Fruit fly (Drosophila melanogaster) whole organism, embryonic: Measurements from ENCODE around the gene CG42536.
A peak's percentile ranks its signal among the peaks of the same experiment; 100 is the strongest.

Experiments
- C15 ChIP-seq: fragments of 200-800 bp; sonication (Bioruptor generic); IDR thresholded peaks from 3 replicates; pipeline ENCODE4 v1.3.6; 2022; ENCODE audit warnings: missing biosample characterization, missing genetic modification characterization
- CG10366 ChIP-seq: fragments of 200-800 bp; sonication (Bioruptor generic); IDR thresholded peaks from 2 replicates; pipeline ENCODE4 v1.3.6; 2022; ENCODE audit warnings: missing biosample characterization, missing genetic modification characterization
- CG11093 ChIP-seq: fragments of 200-800 bp; sonication (Bioruptor generic); IDR thresholded peaks from 3 replicates; pipeline ENCODE4 v1.3.6; 2022; ENCODE audit warnings: missing biosample characterization, missing genetic modification characterization
- CG11723 ChIP-seq: fragments of 200-800 bp; sonication (Bioruptor generic); optimal IDR thresholded peaks from 2 replicates; lab custom pipeline; 2017; ENCODE audit warnings: missing biosample characterization, mild to moderate bottlenecking, missing genetic modification characterization
- CG12391 ChIP-seq: fragments of 200-800 bp; sonication (Bioruptor generic); optimal IDR thresholded peaks from 3 replicates; lab custom pipeline; 2018; ENCODE audit warnings: missing biosample characterization, mild to moderate bottlenecking, missing genetic modification characterization, moderate library complexity
- CG12744 ChIP-seq: fragments of 200-800 bp; sonication (Bioruptor generic); optimal IDR thresholded peaks from 2 replicates; lab custom pipeline; 2016; ENCODE audit warnings: missing biosample characterization, missing genetic modification characterization
- CG15011 ChIP-seq: fragments of 200-800 bp; sonication (Bioruptor generic); optimal IDR thresholded peaks from 3 replicates; lab custom pipeline; 2018; ENCODE audit warnings: missing biosample characterization, mild to moderate bottlenecking, missing genetic modification characterization
- CG15479 ChIP-seq: fragments of 200-800 bp; sonication (Bioruptor generic); optimal IDR thresholded peaks from 3 replicates; lab custom pipeline; 2019; ENCODE audit warnings: missing biosample characterization, mild to moderate bottlenecking, missing genetic modification characterization, moderate library complexity
- CG16863 ChIP-seq: fragments of 200-800 bp; sonication (Bioruptor generic); optimal IDR thresholded peaks from 3 replicates; lab custom pipeline; 2016; ENCODE audit warnings: missing biosample characterization, missing genetic modification characterization
- CG17361 ChIP-seq: fragments of 200-800 bp; sonication (Bioruptor generic); IDR thresholded peaks from 3 replicates; pipeline ENCODE4 v1.3.6; 2022; ENCODE audit warnings: missing biosample characterization, missing genetic modification characterization
- CG2889 ChIP-seq: fragments of 200-800 bp; sonication (Bioruptor generic); IDR thresholded peaks from 3 replicates; pipeline ENCODE4 v1.3.6; 2022; ENCODE audit warnings: missing biosample characterization, missing genetic modification characterization
- CG33213 ChIP-seq: fragments of 200-800 bp; sonication (Bioruptor generic); optimal IDR thresholded peaks from 3 replicates; lab custom pipeline; 2016; ENCODE audit warnings: missing biosample characterization, missing genetic modification characterization
- CG3726 ChIP-seq: fragments of 200-800 bp; sonication (Bioruptor generic); IDR thresholded peaks from 3 replicates; pipeline ENCODE4, ENCODE4 v1.3.6; 2022; ENCODE audit warnings: missing biosample characterization, missing genetic modification characterization
- CG3847 ChIP-seq: fragments of 200-800 bp; sonication (Bioruptor generic); IDR thresholded peaks from 2 replicates; pipeline ENCODE4 v1.3.6; 2022; ENCODE audit warnings: missing biosample characterization, missing genetic modification characterization
- CG5245 ChIP-seq: fragments of 200-800 bp; sonication (Bioruptor generic); optimal IDR thresholded peaks from 3 replicates; lab custom pipeline; 2016; ENCODE audit warnings: missing biosample characterization, missing genetic modification characterization
- CG6254 ChIP-seq: fragments of 200-800 bp; sonication (Bioruptor generic); optimal IDR thresholded peaks from 3 replicates; lab custom pipeline; 2017; ENCODE audit warnings: mild to moderate bottlenecking, missing biosample characterization, missing genetic modification reagents, missing genetic modification characterization
- CG9609 ChIP-seq: fragments of 200-800 bp; sonication (Bioruptor generic); optimal IDR thresholded peaks from 3 replicates; lab custom pipeline; 2016; ENCODE audit warnings: missing biosample characterization, missing genetic modification characterization
- Dbx ChIP-seq: fragments of 200-800 bp; sonication (Bioruptor generic); IDR thresholded peaks from 3 replicates; pipeline ENCODE4 v1.3.6; 2022; ENCODE audit warnings: missing biosample characterization, missing genetic modification characterization
- Ets65A ChIP-seq: fragments of 200-800 bp; sonication (Bioruptor generic); peaks from one replicate; lab custom pipeline; 2016; ENCODE audit warnings: missing biosample characterization, missing genetic modification characterization
- H2.0 ChIP-seq: fragments of 200-800 bp; sonication (Bioruptor generic); IDR thresholded peaks from 2 replicates; pipeline ENCODE4 v1.3.6; 2022; ENCODE audit warnings: missing biosample characterization, missing genetic modification characterization
- HLH3B ChIP-seq: fragments of 200-800 bp; sonication (Bioruptor generic); IDR thresholded peaks from 2 replicates; pipeline ENCODE4 v1.3.6; 2022; ENCODE audit warnings: missing biosample characterization, missing genetic modification characterization
- Hmx ChIP-seq: fragments of 200-800 bp; sonication (Bioruptor generic); optimal IDR thresholded peaks from 2 replicates; lab custom pipeline; 2016; ENCODE audit warnings: missing biosample characterization, missing genetic modification characterization
- Med ChIP-seq: fragments of 200-800 bp; sonication (Bioruptor generic); peaks from one replicate; lab custom pipeline; 2016; ENCODE audit warnings: missing biosample characterization, missing genetic modification characterization, mild to moderate bottlenecking, inconsistent platforms, moderate library complexity
- Mrtf ChIP-seq: fragments of 200-800 bp; sonication (Bioruptor generic); IDR thresholded peaks from 3 replicates; pipeline ENCODE4 v1.3.6; 2022; ENCODE audit warnings: missing biosample characterization, missing genetic modification characterization
- Myb ChIP-seq: fragments of 200-800 bp; sonication (Bioruptor generic); optimal IDR thresholded peaks from 2 replicates; lab custom pipeline; 2016; ENCODE audit warnings: missing biosample characterization, missing genetic modification characterization
- NC2β ChIP-seq: fragments of 200-800 bp; sonication (Bioruptor generic); optimal IDR thresholded peaks from 2 replicates; lab custom pipeline; 2016; ENCODE audit warnings: missing biosample characterization, missing genetic modification characterization
- Six4 ChIP-seq: fragments of 200-800 bp; sonication (Bioruptor generic); optimal IDR thresholded peaks from 2 replicates; lab custom pipeline; 2016; ENCODE audit warnings: missing biosample characterization, missing genetic modification characterization
- Sox100B ChIP-seq: fragments of 200-800 bp; sonication (Bioruptor generic); optimal IDR thresholded peaks from 3 replicates; lab custom pipeline; 2018; ENCODE audit warnings: missing biosample characterization, mild to moderate bottlenecking, missing genetic modification characterization
- Xrp1 ChIP-seq: fragments of 200-800 bp; sonication (Bioruptor generic); IDR thresholded peaks from 2 replicates; pipeline ENCODE4 v1.3.6; 2022; ENCODE audit warnings: missing biosample characterization, missing genetic modification characterization
- br ChIP-seq: fragments of >200 bp; optimal IDR thresholded peaks from 2 replicates; lab custom pipeline; 2017
- cad ChIP-seq: fragments of >200 bp; optimal IDR thresholded peaks from 2 replicates; lab custom pipeline; 2017; ENCODE audit warnings: missing biosample characterization, missing genetic modification characterization
- chn ChIP-seq: fragments of 200-800 bp; sonication (Bioruptor generic); optimal IDR thresholded peaks from 2 replicates; lab custom pipeline; 2016; ENCODE audit warnings: missing biosample characterization, missing genetic modification characterization
- crp ChIP-seq, 2 experiments: fragments of 200-800 bp; sonication (Bioruptor generic); optimal IDR thresholded peaks; 2 replicates in 1 of 2; 3 replicates in 1 of 2; lab custom pipeline; 2017; ENCODE audit warnings: missing biosample characterization in 2 of 2, missing genetic modification characterization in 2 of 2, mild to moderate bottlenecking in 1 of 2, moderate library complexity in 1 of 2
- dimm ChIP-seq: fragments of 200-800 bp; sonication (Bioruptor generic); IDR thresholded peaks from 2 replicates; pipeline ENCODE4 v1.3.6; 2022; ENCODE audit warnings: missing biosample characterization, missing genetic modification characterization
- eve ChIP-seq, 2 experiments: fragments of >200 bp; optimal IDR thresholded peaks; 2 replicates each; lab custom pipeline; 2017; ENCODE audit warnings: missing biosample characterization in 2 of 2, missing genetic modification characterization in 2 of 2
- gce ChIP-seq: fragments of 200-800 bp; sonication (Bioruptor generic); IDR thresholded peaks from 3 replicates; pipeline ENCODE4 v1.3.6; 2022; ENCODE audit warnings: missing biosample characterization, missing genetic modification characterization
- grau ChIP-seq: fragments of 200-800 bp; optimal IDR thresholded peaks from 3 replicates; lab custom pipeline; 2019; ENCODE audit warnings: missing biosample characterization, mild to moderate bottlenecking, missing genetic modification characterization, moderate library complexity
- gt ChIP-seq: fragments of 200-800 bp; sonication (Bioruptor generic); IDR thresholded peaks from 2 replicates; pipeline ENCODE4 v1.3.6; 2022; ENCODE audit warnings: missing biosample characterization, missing genetic modification characterization
- h ChIP-seq: fragments of >200 bp; optimal IDR thresholded peaks from 2 replicates; lab custom pipeline; 2017
- lilli ChIP-seq: fragments of 200-800 bp; sonication (Bioruptor generic); optimal IDR thresholded peaks from 3 replicates; lab custom pipeline; 2016; ENCODE audit warnings: missing biosample characterization, missing genetic modification characterization
- mld ChIP-seq: fragments of 200-800 bp; sonication (Bioruptor generic); IDR thresholded peaks from 3 replicates; pipeline ENCODE4 v1.3.6; 2022; ENCODE audit warnings: missing biosample characterization, missing genetic modification characterization; ENCODE audit not compliant: partially characterized antibody
- nom ChIP-seq: fragments of 200-800 bp; sonication (Bioruptor generic); optimal IDR thresholded peaks from 2 replicates; lab custom pipeline; 2017; ENCODE audit warnings: missing biosample characterization, missing genetic modification characterization, mild to moderate bottlenecking, moderate library complexity, missing genetic modification reagents
- pb ChIP-seq: fragments of 200-800 bp; sonication (Bioruptor generic); optimal IDR thresholded peaks from 3 replicates; lab custom pipeline; 2016; ENCODE audit warnings: missing biosample characterization, missing genetic modification characterization
- peb ChIP-seq: fragments of 200-800 bp; sonication (Bioruptor generic); IDR thresholded peaks from 2 replicates; pipeline ENCODE4 v1.3.6; 2022; ENCODE audit warnings: missing biosample characterization, missing genetic modification characterization
- prd ChIP-seq, 3 experiments: fragments of >200 bp in 2 of 3; fragments of 200-800 bp in 1 of 3; sonication (Bioruptor generic) in 1 of 3; optimal IDR thresholded peaks in 2 of 3; IDR thresholded peaks in 1 of 3; 2 replicates in 2 of 3; 3 replicates in 1 of 3; pipeline versions ENCODE4 v1.3.6 to Lab custom; 2017 to 2022; ENCODE audit warnings: missing biosample characterization in 1 of 3, missing genetic modification characterization in 1 of 3
- sd ChIP-seq: fragments of 200-800 bp; sonication (Bioruptor generic); optimal IDR thresholded peaks from 3 replicates; lab custom pipeline; 2018; ENCODE audit warnings: missing biosample characterization, mild to moderate bottlenecking, missing genetic modification characterization, moderate library complexity
- slbo ChIP-seq: fragments of 200-800 bp; sonication (Bioruptor generic); IDR thresholded peaks from 2 replicates; pipeline ENCODE4 v1.3.6; 2022; ENCODE audit warnings: missing biosample characterization, missing genetic modification characterization
- tna ChIP-seq: fragments of 200-800 bp; sonication (Bioruptor generic); IDR thresholded peaks from 2 replicates; pipeline ENCODE4 v1.3.6; 2022; ENCODE audit warnings: missing biosample characterization, missing genetic modification characterization; ENCODE audit not compliant: partially characterized antibody
- tup ChIP-seq: fragments of 200-800 bp; sonication (Bioruptor generic); optimal IDR thresholded peaks from 2 replicates; lab custom pipeline; 2016; ENCODE audit warnings: missing biosample characterization, mild to moderate bottlenecking, missing genetic modification characterization, moderate library complexity
- vfl ChIP-seq: fragments of 200-800 bp; sonication (Bioruptor generic); optimal IDR thresholded peaks from 2 replicates; lab custom pipeline; 2016; ENCODE audit warnings: missing biosample characterization, missing genetic modification characterization
- vnd ChIP-seq: fragments of 200-800 bp; sonication (Bioruptor generic); IDR thresholded peaks from 3 replicates; pipeline ENCODE4 v1.3.6; 2022; ENCODE audit warnings: missing biosample characterization, missing genetic modification characterization; ENCODE audit not compliant: partially characterized antibody
- wdn ChIP-seq: fragments of 200-800 bp; sonication (Bioruptor generic); IDR thresholded peaks from 2 replicates; pipeline ENCODE4 v1.3.6; 2022; ENCODE audit warnings: missing biosample characterization, missing genetic modification characterization
- yki ChIP-seq: fragments of >200 bp; optimal IDR thresholded peaks from 3 replicates; lab custom pipeline; 2018
- zen ChIP-seq: fragments of 200-800 bp; sonication (Bioruptor generic); optimal IDR thresholded peaks from 3 replicates; lab custom pipeline; 2018; ENCODE audit warnings: missing biosample characterization, mild to moderate bottlenecking, missing genetic modification characterization, moderate library complexity

The CG42536 gene

dm6 chr3L:10648431-10648830, 18.6 kb upstream of the CG42536 start (continued):
- TF ChIP-seq CG16863 (GFP tag; lab: Kevin White, UChicago) (no peak), sd (tag; lab: Kevin White, UChicago) (no peak), H2.0 (no peak), pb (no peak), vnd (no peak), dimm (GFP tag; lab: Robert Waterston, UW) (no peak), CG2889 (GFP tag; lab: Robert Waterston, UW) (no peak), CG15011 (GFP tag; lab: Kevin White, UChicago) (no peak), h (lab: Kevin White, UChicago) (no peak), Xrp1 (GFP tag; lab: Robert Waterston, UW) (peak; percentile 5; the same call in 1 of the 2 replicates), Mrtf (GFP tag; lab: Robert Waterston, UW) (no peak), Dbx (GFP tag; lab: Robert Waterston, UW) (no peak), HLH3B (GFP tag; lab: Robert Waterston, UW) (no peak), Ets65A (GFP tag; lab: Kevin White, UChicago) (peak; percentile 87), CG9609 (GFP tag; lab: Kevin White, UChicago) (no peak), CG6254 (GFP tag; lab: Kevin White, UChicago) (no peak), wdn (GFP tag; lab: Robert Waterston, UW) (no peak), gce (GFP tag; lab: Robert Waterston, UW) (no peak), NC2β (GFP tag; lab: Kevin White, UChicago) (no peak), CG5245 (GFP tag; lab: Kevin White, UChicago) (no peak), Med (GFP tag; lab: Kevin White, UChicago) (peak; percentile 61), tup (no peak), Myb (GFP tag; lab: Kevin White, UChicago) (no peak), Hmx (GFP tag; lab: Kevin White, UChicago) (no peak), CG17361 (GFP tag; lab: Robert Waterston, UW) (0 out of 3 replicates have a peak, but pooled peaks have one; percentile 15), slbo (GFP tag; lab: Robert Waterston, UW) (no peak), Six4 (GFP tag; lab: Kevin White, UChicago) (no peak), yki (no peak), grau (tag; lab: Kevin White, UChicago) (peak; percentile 3), CG11093 (GFP tag; lab: Robert Waterston, UW) (0 out of 3 replicates have a peak, but pooled peaks have one; percentile 13), tna (GFP tag; lab: Robert Waterston, UW) (no peak), CG11723 (GFP tag; lab: Kevin White, UChicago) (no peak), lilli (GFP tag; lab: Kevin White, UChicago) (no peak), CG12744 (no peak), prd (optimal IDR thresholded peaks at IDR 0.05; lab: Kevin White, UChicago) (no peak), prd (GFP tag; IDR thresholded peaks at IDR 0.05; lab: Robert Waterston, UW) (peak; percentile 24; the same call in 1 of the 3 replicates), CG3726 (no peak), CG3847 (no peak), CG10366 (GFP tag; lab: Robert Waterston, UW) (no peak), C15 (GFP tag; lab: Robert Waterston, UW) (no peak), gt (GFP tag; lab: Robert Waterston, UW) (no peak), CG15479 (GFP tag; lab: Kevin White, UChicago) (no peak), zen (tag; lab: Kevin White, UChicago) (no peak), Sox100B (GFP tag; lab: Kevin White, UChicago) (no peak), eve (GFP tag; optimal IDR thresholded peaks at IDR 0.05; lab: Kevin White, UChicago) (no peak), vfl (GFP tag; lab: Kevin White, UChicago) (no peak), chn (GFP tag; lab: Kevin White, UChicago) (no peak), mld (GFP tag; lab: Robert Waterston, UW) (no peak), CG12391 (tag; lab: Kevin White, UChicago) (peak; percentile 5), CG33213 (no peak), peb (no peak), cad (GFP tag; lab: Kevin White, UChicago) (no peak), crp (GFP tag; optimal IDR thresholded peaks at IDR 0.05; lab: Kevin White, UChicago) (no peak), nom (GFP tag; lab: Kevin White, UChicago) (no peak), br (lab: Kevin White, UChicago) (no peak)
